Fruit fly (Drosophila melanogaster) whole organism, embryonic: ENCODE data around the gene Mrgn1.

ENCODE experiments used
- Atf3 ChIP-seq: fragments of 200-800 bp; sonication (Bioruptor generic); optimal IDR thresholded peaks from 3 replicates; lab custom pipeline; 2016; ENCODE audit warnings: missing biosample characterization, missing genetic modification characterization
- CG10209 ChIP-seq: fragments of 200-800 bp; sonication (Bioruptor generic); optimal IDR thresholded peaks from 3 replicates; lab custom pipeline; 2017; ENCODE audit warnings: missing biosample characterization, mild to moderate bottlenecking, missing genetic modification characterization, missing genetic modification reagents
- CG10267 ChIP-seq: fragments of 200-800 bp; sonication (Bioruptor generic); optimal IDR thresholded peaks from 2 replicates; lab custom pipeline; 2018; ENCODE audit warnings: missing biosample characterization, mild to moderate bottlenecking, missing genetic modification characterization, moderate library complexity
- CG10565 ChIP-seq: fragments of 200-800 bp; sonication (Bioruptor generic); optimal IDR thresholded peaks from 3 replicates; lab custom pipeline; 2016; ENCODE audit warnings: missing biosample characterization, mild to moderate bottlenecking, missing genetic modification characterization
- CG11504 ChIP-seq: fragments of 200-800 bp; sonication (Bioruptor generic); optimal IDR thresholded peaks from 3 replicates; lab custom pipeline; 2019; ENCODE audit warnings: missing biosample characterization, mild to moderate bottlenecking, missing genetic modification characterization, moderate library complexity
- CG12659 ChIP-seq: fragments of 200-800 bp; sonication (Bioruptor generic); optimal IDR thresholded peaks from 3 replicates; lab custom pipeline; 2017; ENCODE audit warnings: mild to moderate bottlenecking, missing biosample characterization, missing genetic modification reagents, missing genetic modification characterization
- CG13287 ChIP-seq: fragments of 200-800 bp; sonication (Bioruptor generic); IDR thresholded peaks from 2 replicates; pipeline ENCODE4 v1.3.6; 2022; ENCODE audit warnings: missing biosample characterization, missing genetic modification characterization; ENCODE audit not compliant: partially characterized antibody
- CG1603 ChIP-seq: fragments of 200-800 bp; sonication (Bioruptor generic); optimal IDR thresholded peaks from 2 replicates; lab custom pipeline; 2019; ENCODE audit warnings: missing biosample characterization, mild to moderate bottlenecking, missing genetic modification characterization, moderate library complexity
- CG17186 ChIP-seq: fragments of 200-800 bp; sonication (Bioruptor generic); optimal IDR thresholded peaks from 3 replicates; lab custom pipeline; 2017; ENCODE audit warnings: missing biosample characterization, missing genetic modification reagents, missing genetic modification characterization
- CG2116 ChIP-seq: fragments of 200-800 bp; sonication (Bioruptor generic); optimal IDR thresholded peaks from 3 replicates; lab custom pipeline; 2018; ENCODE audit warnings: missing biosample characterization, mild to moderate bottlenecking, missing genetic modification characterization
- CG2712 ChIP-seq: fragments of 200-800 bp; optimal IDR thresholded peaks from 3 replicates; lab custom pipeline; 2019; ENCODE audit warnings: missing biosample characterization, mild to moderate bottlenecking, missing genetic modification characterization, moderate library complexity
- CG30020 ChIP-seq: fragments of 200-800 bp; optimal IDR thresholded peaks from 2 replicates; lab custom pipeline; 2019; ENCODE audit warnings: missing biosample characterization, mild to moderate bottlenecking, missing genetic modification characterization, moderate library complexity
- CG33557 ChIP-seq: fragments of 200-800 bp; sonication (Bioruptor generic); optimal IDR thresholded peaks from 2 replicates; lab custom pipeline; 2019; ENCODE audit warnings: missing biosample characterization, mild to moderate bottlenecking, missing genetic modification characterization, moderate library complexity
- CG4617 ChIP-seq: fragments of 200-800 bp; sonication (Bioruptor generic); optimal IDR thresholded peaks from 3 replicates; lab custom pipeline; 2016; ENCODE audit warnings: missing biosample characterization, missing genetic modification characterization, borderline replicate concordance
- CG6765 ChIP-seq: fragments of 200-800 bp; sonication (Bioruptor generic); optimal IDR thresholded peaks from 3 replicates; lab custom pipeline; 2017; ENCODE audit warnings: missing biosample characterization, mild to moderate bottlenecking, missing genetic modification characterization
- CG8290 ChIP-seq, 3 experiments: fragments of 200-800 bp; sonication (Bioruptor generic); optimal IDR thresholded peaks; 2 replicates each; lab custom pipeline; 2016 to 2019; ENCODE audit warnings: missing biosample characterization in 3 of 3, missing genetic modification characterization in 3 of 3, mild to moderate bottlenecking in 2 of 3, moderate library complexity in 1 of 3
- CG8765 ChIP-seq: fragments of 200-800 bp; sonication (Bioruptor generic); IDR thresholded peaks from 2 replicates; pipeline ENCODE4 v1.3.6; 2022; ENCODE audit warnings: missing biosample characterization, missing genetic modification characterization
- CHES-1-like ChIP-seq: fragments of 200-800 bp; sonication (Bioruptor generic); optimal IDR thresholded peaks from 2 replicates; lab custom pipeline; 2016; ENCODE audit warnings: missing biosample characterization, missing genetic modification characterization
- Dll ChIP-seq: fragments of 200-800 bp; sonication (Bioruptor generic); IDR thresholded peaks from 4 replicates; pipeline ENCODE4 v1.3.6; 2022; ENCODE audit warnings: missing biosample characterization, missing genetic modification characterization; ENCODE audit not compliant: partially characterized antibody
- E2f2 ChIP-seq: fragments of 200-800 bp; sonication (Bioruptor generic); IDR thresholded peaks from 2 replicates; pipeline ENCODE4 v1.3.6; 2022; ENCODE audit warnings: missing biosample characterization, missing genetic modification characterization
- Eip74EF ChIP-seq, 2 experiments: fragments of 200-800 bp in 1 of 2; fragments of >200 bp in 1 of 2; sonication (Bioruptor generic) in 1 of 2; optimal IDR thresholded peaks; 2 replicates each; lab custom pipeline; 2017 to 2019; ENCODE audit warnings: missing biosample characterization in 2 of 2, missing genetic modification characterization in 2 of 2, mild to moderate bottlenecking in 1 of 2, moderate library complexity in 1 of 2
- Elba2 ChIP-seq: fragments of 200-800 bp; sonication (Bioruptor generic); optimal IDR thresholded peaks from 3 replicates; lab custom pipeline; 2016; ENCODE audit warnings: missing biosample characterization, missing genetic modification characterization
- HLH3B ChIP-seq: fragments of 200-800 bp; sonication (Bioruptor generic); IDR thresholded peaks from 2 replicates; pipeline ENCODE4 v1.3.6; 2022; ENCODE audit warnings: missing biosample characterization, missing genetic modification characterization
- HmgZ ChIP-seq: fragments of 200-800 bp; sonication (Bioruptor generic); optimal IDR thresholded peaks from 2 replicates; lab custom pipeline; 2018; ENCODE audit warnings: missing biosample characterization, mild to moderate bottlenecking, missing genetic modification characterization
- Lhr ChIP-seq: fragments of 200-800 bp; sonication (Bioruptor generic); optimal IDR thresholded peaks from 3 replicates; lab custom pipeline; 2017; ENCODE audit warnings: mild to moderate bottlenecking, missing biosample characterization, missing genetic modification reagents, missing genetic modification characterization
- MBD-R2 ChIP-seq: fragments of 200-800 bp; sonication (Bioruptor generic); IDR thresholded peaks from 2 replicates; pipeline ENCODE4 v1.3.6; 2022; ENCODE audit warnings: missing biosample characterization, missing genetic modification characterization
- MESR4 ChIP-seq: fragments of 200-800 bp; sonication (Bioruptor generic); optimal IDR thresholded peaks from 2 replicates; lab custom pipeline; 2018; ENCODE audit warnings: missing biosample characterization, mild to moderate bottlenecking, missing genetic modification characterization, moderate library complexity
- Mad ChIP-seq: fragments of 200-800 bp; sonication (Bioruptor generic); optimal IDR thresholded peaks from 2 replicates; lab custom pipeline; 2016; ENCODE audit warnings: missing biosample characterization, missing genetic modification characterization
- Med ChIP-seq: fragments of 200-800 bp; sonication (Bioruptor generic); peaks from one replicate; lab custom pipeline; 2016; ENCODE audit warnings: missing biosample characterization, missing genetic modification characterization, mild to moderate bottlenecking, inconsistent platforms, moderate library complexity
- Myb ChIP-seq: fragments of 200-800 bp; sonication (Bioruptor generic); optimal IDR thresholded peaks from 2 replicates; lab custom pipeline; 2016; ENCODE audit warnings: missing biosample characterization, missing genetic modification characterization
- Neu2 ChIP-seq: fragments of 200-800 bp; sonication (Bioruptor generic); optimal IDR thresholded peaks from 3 replicates; lab custom pipeline; 2016; ENCODE audit warnings: missing biosample characterization, missing genetic modification characterization, borderline replicate concordance
- Nf-YC ChIP-seq: fragments of 200-800 bp; optimal IDR thresholded peaks from 3 replicates; lab custom pipeline; 2019; ENCODE audit warnings: missing biosample characterization, mild to moderate bottlenecking, missing genetic modification characterization, moderate library complexity
- Sin3A ChIP-seq: fragments of >200 bp; optimal IDR thresholded peaks from 2 replicates; lab custom pipeline; 2018
- Sry-δ ChIP-seq: fragments of 200-800 bp; sonication (Bioruptor generic); optimal IDR thresholded peaks from 2 replicates; lab custom pipeline; 2016; ENCODE audit warnings: missing biosample characterization, missing genetic modification characterization
- Usf ChIP-seq: fragments of 200-800 bp; sonication (Bioruptor generic); optimal IDR thresholded peaks from 2 replicates; lab custom pipeline; 2017; ENCODE audit warnings: missing genotype, missing biosample characterization, missing genetic modification characterization
- YL-1 ChIP-seq: fragments of 200-800 bp; sonication (Bioruptor generic); optimal IDR thresholded peaks from 3 replicates; lab custom pipeline; 2017; ENCODE audit warnings: missing biosample characterization, mild to moderate bottlenecking, missing genetic modification characterization
- disco-r ChIP-seq: fragments of 200-800 bp; sonication (Bioruptor generic); optimal IDR thresholded peaks from 2 replicates; lab custom pipeline; 2016; ENCODE audit warnings: missing biosample characterization, missing genetic modification characterization
- gem ChIP-seq: fragments of 200-800 bp; sonication (Bioruptor generic); optimal IDR thresholded peaks from 2 replicates; lab custom pipeline; 2019; ENCODE audit warnings: missing biosample characterization, mild to moderate bottlenecking, missing genetic modification characterization, moderate library complexity
- gfzf ChIP-seq: fragments of 200-800 bp; sonication (Bioruptor generic); optimal IDR thresholded peaks from 2 replicates; lab custom pipeline; 2016; ENCODE audit warnings: missing biosample characterization, mild to moderate bottlenecking, missing genetic modification characterization, moderate library complexity
- insv ChIP-seq, 2 experiments: fragments of 200-800 bp; sonication (Bioruptor generic); optimal IDR thresholded peaks; 3 replicates each; lab custom pipeline; 2016 to 2018; ENCODE audit warnings: missing biosample characterization in 2 of 2, missing genetic modification characterization in 2 of 2
- nerfin-1 ChIP-seq: fragments of 200-800 bp; sonication (Bioruptor generic); optimal IDR thresholded peaks from 3 replicates; lab custom pipeline; 2019; ENCODE audit warnings: missing biosample characterization, mild to moderate bottlenecking, missing genetic modification characterization, moderate library complexity
- pho ChIP-seq: fragments of 200-800 bp; sonication (Bioruptor generic); optimal IDR thresholded peaks from 2 replicates; lab custom pipeline; 2016; ENCODE audit warnings: missing biosample characterization, missing genetic modification characterization
- phol ChIP-seq: fragments of 200-800 bp; sonication (Bioruptor generic); optimal IDR thresholded peaks from 3 replicates; lab custom pipeline; 2018; ENCODE audit warnings: missing biosample characterization, mild to moderate bottlenecking, missing genetic modification characterization, moderate library complexity
- psq ChIP-seq: fragments of 200-800 bp; sonication (Bioruptor generic); optimal IDR thresholded peaks from 2 replicates; lab custom pipeline; 2017; ENCODE audit warnings: missing biosample characterization, missing genetic modification characterization
- schlank ChIP-seq: fragments of 200-800 bp; sonication (Bioruptor generic); optimal IDR thresholded peaks from 2 replicates; lab custom pipeline; 2018; ENCODE audit warnings: missing biosample characterization, mild to moderate bottlenecking, missing genetic modification characterization
- sd ChIP-seq: fragments of 200-800 bp; sonication (Bioruptor generic); optimal IDR thresholded peaks from 3 replicates; lab custom pipeline; 2018; ENCODE audit warnings: missing biosample characterization, mild to moderate bottlenecking, missing genetic modification characterization, moderate library complexity
- sens ChIP-seq: fragments of 200-800 bp; sonication (Bioruptor generic); peaks from one replicate; lab custom pipeline; 2016; ENCODE audit warnings: missing biosample characterization, missing genetic modification characterization
- sisA ChIP-seq: fragments of 200-800 bp; sonication (Bioruptor generic); IDR thresholded peaks from 2 replicates; pipeline ENCODE4 v1.3.6; 2022; ENCODE audit warnings: missing biosample characterization, missing genetic modification characterization
- trh ChIP-seq: fragments of 200-800 bp; sonication (Bioruptor generic); optimal IDR thresholded peaks from 2 replicates; lab custom pipeline; 2016; ENCODE audit warnings: missing biosample characterization, missing genetic modification characterization
- wdn ChIP-seq: fragments of 200-800 bp; sonication (Bioruptor generic); IDR thresholded peaks from 2 replicates; pipeline ENCODE4 v1.3.6; 2022; ENCODE audit warnings: missing biosample characterization, missing genetic modification characterization

Gene Mrgn1

DNA sequence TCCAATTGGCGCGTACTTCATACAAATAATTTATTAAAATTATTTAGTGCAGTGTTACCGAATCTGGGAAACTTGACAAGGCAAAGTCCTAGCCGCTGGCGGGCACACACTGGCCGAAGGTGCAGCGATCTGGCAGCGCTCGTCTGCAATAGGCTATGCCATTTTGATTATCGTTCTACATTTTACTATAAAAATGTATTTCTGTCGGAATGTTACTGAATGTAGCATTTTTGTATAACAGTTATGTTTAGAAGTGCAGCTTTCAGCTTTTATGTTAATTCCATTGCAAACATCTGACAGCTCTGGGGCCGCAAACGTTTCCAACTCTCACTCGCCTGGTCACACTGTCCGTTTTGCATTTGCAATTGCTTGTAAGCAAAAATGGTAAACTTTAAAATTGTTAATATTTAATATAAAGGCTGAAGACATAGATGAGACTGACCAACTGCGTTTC, 22.8 kb upstream of the Mrgn1 start, which contains the start of gene Grip91 (continued):
- TF ChIP-seq CG10209 (no peak), CG10565 (GFP tag; lab: Kevin White, UChicago) (no peak), Lhr (GFP tag; lab: Kevin White, UChicago) (peak; percentile 64), E2f2 (GFP tag; lab: Robert Waterston, UW) (peak; percentile 77), Myb (no peak), sisA (GFP tag; lab: Robert Waterston, UW) (no peak), CG13287 (GFP tag; lab: Robert Waterston, UW) (peak; percentile 54; the same call in 1 of the 2 replicates), phol (tag; lab: Kevin White, UChicago) (peak; percentile 78), Eip74EF (GFP tag; optimal IDR thresholded peaks at IDR 0.05; lab: Kevin White, UChicago) (no peak), YL-1 (GFP tag; lab: Kevin White, UChicago) (peak; percentile 79), nerfin-1 (tag; lab: Kevin White, UChicago) (peak; percentile 28), CHES-1-like (peak; percentile 11), CG8765 (GFP tag; lab: Robert Waterston, UW) (no peak), disco-r (GFP tag; lab: Kevin White, UChicago) (no peak), CG4617 (GFP tag; lab: Kevin White, UChicago) (peak; percentile 57), Elba2 (GFP tag; lab: Kevin White, UChicago) (peak; percentile 87), CG17186 (GFP tag; lab: Kevin White, UChicago) (no peak), HLH3B (GFP tag; lab: Robert Waterston, UW) (no peak), CG12659 (GFP tag; lab: Kevin White, UChicago) (peak; percentile 74), CG10267 (tag; lab: Kevin White, UChicago) (peak; percentile 18), CG2712 (tag; lab: Kevin White, UChicago) (peak; percentile 12), Usf (GFP tag; lab: Kevin White, UChicago) (no peak), sd (peak; percentile 26), CG6765 (GFP tag; lab: Kevin White, UChicago) (peak; percentile 6), trh (GFP tag; lab: Kevin White, UChicago) (no peak), Sry-δ (GFP tag; lab: Kevin White, UChicago) (peak; percentile 39), CG8290 (GFP tag; optimal IDR thresholded peaks at IDR 0.05; lab: Kevin White, UChicago) (peak; percentile 25), CG8290 (tag; optimal IDR thresholded peaks at IDR 0.05; lab: Kevin White, UChicago) (peak in 1 of 2 experiments; percentile 29), MBD-R2 (GFP tag; lab: Robert Waterston, UW) (peak; percentile 80), MESR4 (GFP tag; lab: Kevin White, UChicago) (peak; percentile 18), pho (peak; percentile 14), CG1603 (tag; lab: Kevin White, UChicago) (peak; percentile 65), Dll (0 out of 4 replicates have a peak, but pooled peaks have one; percentile 38), sens (peak; percentile 71), CG30020 (peak; percentile 33), Neu2 (GFP tag; lab: Kevin White, UChicago) (no peak), Sin3A (lab: Kevin White, UChicago) (peak; percentile 93), gem (peak; percentile 10), wdn (GFP tag; lab: Robert Waterston, UW) (no peak), HmgZ (peak; percentile 41), CG2116 (peak; percentile 49), psq (GFP tag; lab: Kevin White, UChicago) (no peak), CG33557 (GFP tag; lab: Kevin White, UChicago) (no peak), Med (GFP tag; lab: Kevin White, UChicago) (peak; percentile 83), Nf-YC (peak; percentile 66), CG11504 (peak; percentile 15), schlank (tag; lab: Kevin White, UChicago) (no peak), insv (GFP tag; optimal IDR thresholded peaks at IDR 0.05; lab: Kevin White, UChicago) (peak in 1 of 2 experiments; percentile 19), Mad (GFP tag; lab: Kevin White, UChicago) (no peak), Atf3 (GFP tag; lab: Kevin White, UChicago) (no peak), gfzf (peak; percentile 87)
